Fruit fly (Drosophila melanogaster) whole organism, embryonic: ENCODE measurements around the gene MSAmiP.

Source experiments
- Ada2b ChIP-seq: fragments of 200-800 bp; sonication (Bioruptor generic); IDR thresholded peaks from 2 replicates; pipeline ENCODE4 v1.3.6; 2022; ENCODE audit warnings: missing biosample characterization, missing genetic modification characterization
- Awh ChIP-seq: fragments of 200-800 bp; sonication (Bioruptor generic); IDR thresholded peaks from 2 replicates; pipeline ENCODE4, ENCODE4 v1.3.6; 2022; ENCODE audit warnings: missing biosample characterization, missing genetic modification characterization
- CG1024 ChIP-seq: fragments of 200-800 bp; sonication (Bioruptor generic); IDR thresholded peaks from 2 replicates; pipeline ENCODE4 v1.3.6; 2022; ENCODE audit warnings: missing biosample characterization, missing genetic modification characterization
- CG10565 ChIP-seq: fragments of 200-800 bp; sonication (Bioruptor generic); optimal IDR thresholded peaks from 3 replicates; lab custom pipeline; 2016; ENCODE audit warnings: missing biosample characterization, mild to moderate bottlenecking, missing genetic modification characterization
- CG11085 ChIP-seq: fragments of 200-800 bp; sonication (Bioruptor generic); IDR thresholded peaks from 2 replicates; pipeline ENCODE4 v1.3.6; 2022; ENCODE audit warnings: missing biosample characterization, missing genetic modification characterization
- CG11696 ChIP-seq: fragments of 200-800 bp; sonication (Bioruptor generic); IDR thresholded peaks from 2 replicates; pipeline ENCODE4 v1.3.6; 2022; ENCODE audit warnings: missing biosample characterization, missing genetic modification characterization
- CG12155 ChIP-seq: fragments of 200-800 bp; sonication (Bioruptor generic); optimal IDR thresholded peaks from 3 replicates; lab custom pipeline; 2016; ENCODE audit warnings: missing biosample characterization, missing genetic modification characterization
- CG12219 ChIP-seq: fragments of 200-800 bp; sonication (Bioruptor generic); optimal IDR thresholded peaks from 3 replicates; lab custom pipeline; 2018; ENCODE audit warnings: missing biosample characterization, mild to moderate bottlenecking, missing genetic modification characterization
- CG12659 ChIP-seq: fragments of 200-800 bp; sonication (Bioruptor generic); optimal IDR thresholded peaks from 3 replicates; lab custom pipeline; 2017; ENCODE audit warnings: mild to moderate bottlenecking, missing biosample characterization, missing genetic modification reagents, missing genetic modification characterization
- CG13123 ChIP-seq: fragments of 200-800 bp; sonication (Bioruptor generic); optimal IDR thresholded peaks from 2 replicates; lab custom pipeline; 2016; ENCODE audit warnings: missing biosample characterization, missing genetic modification characterization
- CG13424 ChIP-seq: fragments of 200-800 bp; sonication (Bioruptor generic); optimal IDR thresholded peaks from 2 replicates; lab custom pipeline; 2019; ENCODE audit warnings: missing biosample characterization, mild to moderate bottlenecking, missing genetic modification characterization, moderate library complexity
- CG13775 ChIP-seq: fragments of 200-800 bp; sonication (Bioruptor generic); optimal IDR thresholded peaks from 3 replicates; lab custom pipeline; 2017; ENCODE audit warnings: missing biosample characterization, mild to moderate bottlenecking, missing genetic modification characterization
- CG14965 ChIP-seq: fragments of 200-800 bp; sonication (Bioruptor generic); optimal IDR thresholded peaks from 2 replicates; lab custom pipeline; 2016; ENCODE audit warnings: missing biosample characterization, missing genetic modification characterization, borderline replicate concordance
- CG15269 ChIP-seq: fragments of 200-800 bp; sonication (Bioruptor generic); optimal IDR thresholded peaks from 2 replicates; lab custom pipeline; 2018; ENCODE audit warnings: missing biosample characterization, mild to moderate bottlenecking, missing genetic modification characterization, moderate library complexity
- CG15479 ChIP-seq: fragments of 200-800 bp; sonication (Bioruptor generic); optimal IDR thresholded peaks from 3 replicates; lab custom pipeline; 2019; ENCODE audit warnings: missing biosample characterization, mild to moderate bottlenecking, missing genetic modification characterization, moderate library complexity
- CG16779 ChIP-seq: fragments of 200-800 bp; sonication (Bioruptor generic); IDR thresholded peaks from 2 replicates; pipeline ENCODE4 v1.3.6; 2022; ENCODE audit warnings: missing biosample characterization, missing genetic modification characterization
- CG17359 ChIP-seq: fragments of 200-800 bp; sonication (Bioruptor generic); optimal IDR thresholded peaks from 3 replicates; lab custom pipeline; 2018; ENCODE audit warnings: missing biosample characterization, mild to moderate bottlenecking, missing genetic modification characterization, moderate library complexity
- CG18262 ChIP-seq: fragments of 200-800 bp; optimal IDR thresholded peaks from 3 replicates; lab custom pipeline; 2019; ENCODE audit warnings: missing biosample characterization, mild to moderate bottlenecking, missing genetic modification characterization, moderate library complexity
- CG31365 ChIP-seq: fragments of 200-800 bp; sonication (Bioruptor generic); optimal IDR thresholded peaks from 2 replicates; lab custom pipeline; 2018; ENCODE audit warnings: missing biosample characterization, mild to moderate bottlenecking, missing genetic modification characterization
- CG31388 ChIP-seq: fragments of 200-800 bp; sonication (Bioruptor generic); optimal IDR thresholded peaks from 2 replicates; lab custom pipeline; 2016; ENCODE audit warnings: missing biosample characterization, missing genetic modification characterization
- CG3163 ChIP-seq: fragments of 200-800 bp; sonication (Bioruptor generic); optimal IDR thresholded peaks from 3 replicates; lab custom pipeline; 2016; ENCODE audit warnings: missing biosample characterization, missing genetic modification characterization
- CG3407 ChIP-seq: fragments of 200-800 bp; sonication (Bioruptor generic); optimal IDR thresholded peaks from 2 replicates; lab custom pipeline; 2018; ENCODE audit warnings: missing biosample characterization, mild to moderate bottlenecking, missing genetic modification characterization
- CG3838 ChIP-seq: fragments of 200-800 bp; sonication (Bioruptor generic); optimal IDR thresholded peaks from 3 replicates; lab custom pipeline; 2016; ENCODE audit warnings: missing biosample characterization, missing genetic modification characterization
- CG3847 ChIP-seq: fragments of 200-800 bp; sonication (Bioruptor generic); IDR thresholded peaks from 2 replicates; pipeline ENCODE4 v1.3.6; 2022; ENCODE audit warnings: missing biosample characterization, missing genetic modification characterization
- CG4707 ChIP-seq: fragments of 200-800 bp; sonication (Bioruptor generic); optimal IDR thresholded peaks from 2 replicates; lab custom pipeline; 2018; ENCODE audit warnings: missing biosample characterization, mild to moderate bottlenecking, missing genetic modification characterization, moderate library complexity
- CG6254 ChIP-seq: fragments of 200-800 bp; sonication (Bioruptor generic); optimal IDR thresholded peaks from 3 replicates; lab custom pipeline; 2017; ENCODE audit warnings: mild to moderate bottlenecking, missing biosample characterization, missing genetic modification reagents, missing genetic modification characterization
- CG6813 ChIP-seq: fragments of 200-800 bp; sonication (Bioruptor generic); optimal IDR thresholded peaks from 2 replicates; lab custom pipeline; 2017; ENCODE audit warnings: missing biosample characterization, missing genetic modification characterization, mild to moderate bottlenecking, moderate library complexity, missing genetic modification reagents
- CG7928 ChIP-seq: fragments of 200-800 bp; sonication (Bioruptor generic); optimal IDR thresholded peaks from 2 replicates; lab custom pipeline; 2017; ENCODE audit warnings: missing biosample characterization, mild to moderate bottlenecking, missing genetic modification characterization
- CG9817 ChIP-seq: fragments of 200-800 bp; sonication (Bioruptor generic); optimal IDR thresholded peaks from 2 replicates; lab custom pipeline; 2018; ENCODE audit warnings: missing biosample characterization, mild to moderate bottlenecking, missing genetic modification characterization, moderate library complexity
- Chrac-16 ChIP-seq: fragments of 200-800 bp; sonication (Bioruptor generic); optimal IDR thresholded peaks from 3 replicates; lab custom pipeline; 2016; ENCODE audit warnings: missing biosample characterization, missing genetic modification characterization
- Deaf1 ChIP-seq: fragments of 200-800 bp; optimal IDR thresholded peaks from 3 replicates; lab custom pipeline; 2019; ENCODE audit warnings: missing biosample characterization, mild to moderate bottlenecking, missing genetic modification characterization, moderate library complexity
- Dip2 ChIP-seq: fragments of 200-800 bp; sonication (Bioruptor generic); IDR thresholded peaks from 2 replicates; pipeline ENCODE4 v1.3.6; 2022; ENCODE audit warnings: missing biosample characterization, missing genetic modification characterization
- MESR4 ChIP-seq: fragments of 200-800 bp; sonication (Bioruptor generic); optimal IDR thresholded peaks from 2 replicates; lab custom pipeline; 2018; ENCODE audit warnings: missing biosample characterization, mild to moderate bottlenecking, missing genetic modification characterization, moderate library complexity
- Mad ChIP-seq: fragments of 200-800 bp; sonication (Bioruptor generic); optimal IDR thresholded peaks from 2 replicates; lab custom pipeline; 2016; ENCODE audit warnings: missing biosample characterization, missing genetic modification characterization
- Nf-YA ChIP-seq: fragments of 200-800 bp; sonication (Bioruptor generic); IDR thresholded peaks from 2 replicates; pipeline ENCODE4 v1.3.6; 2022; ENCODE audit warnings: missing biosample characterization, missing genetic modification characterization
- Poxn ChIP-seq: fragments of 200-800 bp; sonication (Bioruptor generic); IDR thresholded peaks from 2 replicates; pipeline ENCODE4 v1.3.6; 2022; ENCODE audit warnings: missing biosample characterization, missing genetic modification characterization
- Spps ChIP-seq: fragments of 200-800 bp; sonication (Bioruptor generic); optimal IDR thresholded peaks from 2 replicates; lab custom pipeline; 2018; ENCODE audit warnings: missing biosample characterization, mild to moderate bottlenecking, missing genetic modification characterization
- Sry-β ChIP-seq: fragments of 200-800 bp; sonication (Bioruptor generic); optimal IDR thresholded peaks from 2 replicates; lab custom pipeline; 2018; ENCODE audit warnings: missing biosample characterization, mild to moderate bottlenecking, missing genetic modification characterization, moderate library complexity
- aop ChIP-seq: fragments of 200-800 bp; sonication (Bioruptor generic); IDR thresholded peaks from 2 replicates; pipeline ENCODE4 v1.3.6; 2022; ENCODE audit warnings: missing biosample characterization, missing genetic modification characterization
- btn ChIP-seq: fragments of 200-800 bp; sonication (Bioruptor generic); optimal IDR thresholded peaks from 2 replicates; lab custom pipeline; 2016; ENCODE audit warnings: missing biosample characterization, missing genetic modification characterization
- cg ChIP-seq: fragments of 200-800 bp; sonication (Bioruptor generic); optimal IDR thresholded peaks from 3 replicates; lab custom pipeline; 2019; ENCODE audit warnings: missing biosample characterization, mild to moderate bottlenecking, missing genetic modification characterization, moderate library complexity
- chn ChIP-seq: fragments of 200-800 bp; sonication (Bioruptor generic); optimal IDR thresholded peaks from 2 replicates; lab custom pipeline; 2016; ENCODE audit warnings: missing biosample characterization, missing genetic modification characterization
- danr ChIP-seq: fragments of 200-800 bp; sonication (Bioruptor generic); IDR thresholded peaks from 2 replicates; pipeline ENCODE4 v1.3.6; 2022; ENCODE audit warnings: missing biosample characterization, missing genetic modification characterization
- gce ChIP-seq: fragments of 200-800 bp; sonication (Bioruptor generic); IDR thresholded peaks from 3 replicates; pipeline ENCODE4 v1.3.6; 2022; ENCODE audit warnings: missing biosample characterization, missing genetic modification characterization
- jumu ChIP-seq: fragments of 200-800 bp; sonication (Bioruptor generic); optimal IDR thresholded peaks from 3 replicates; lab custom pipeline; 2016; ENCODE audit warnings: missing biosample characterization, missing genetic modification characterization
- lilli ChIP-seq: fragments of 200-800 bp; sonication (Bioruptor generic); optimal IDR thresholded peaks from 3 replicates; lab custom pipeline; 2016; ENCODE audit warnings: missing biosample characterization, missing genetic modification characterization
- rib ChIP-seq: fragments of 200-800 bp; sonication (Bioruptor generic); IDR thresholded peaks from 2 replicates; pipeline ENCODE4 v1.3.6; 2022; ENCODE audit warnings: missing biosample characterization, missing genetic modification characterization
- sisA ChIP-seq: fragments of 200-800 bp; sonication (Bioruptor generic); IDR thresholded peaks from 2 replicates; pipeline ENCODE4 v1.3.6; 2022; ENCODE audit warnings: missing biosample characterization, missing genetic modification characterization
- stc ChIP-seq: fragments of 200-800 bp; sonication (Bioruptor generic); IDR thresholded peaks from 2 replicates; pipeline ENCODE4 v1.3.6; 2022; ENCODE audit warnings: missing biosample characterization, missing genetic modification characterization
- wor ChIP-seq: fragments of 200-800 bp; sonication (Bioruptor generic); IDR thresholded peaks from 2 replicates; pipeline ENCODE4 v1.3.6; 2022; ENCODE audit warnings: missing biosample characterization, missing genetic modification characterization
- yki ChIP-seq: fragments of >200 bp; optimal IDR thresholded peaks from 3 replicates; lab custom pipeline; 2018

The MSAmiP gene

dm6 chr3R:16798516-16799040 lies 97.5 kb downstream of the MSAmiP start (continued):
- peak; percentile 80 for TF ChIP-seq CG12219 (GFP tag; lab: Kevin White, UChicago)
- TF ChIP-seq CG15479 (GFP tag; lab: Kevin White, UChicago): no peak
- TF ChIP-seq CG7928: peak; percentile 73
- TF ChIP-seq CG10565 (GFP tag; lab: Kevin White, UChicago): peak; percentile 85
- TF ChIP-seq Mad (GFP tag; lab: Kevin White, UChicago): peak; percentile 92
- peak; percentile 92 for TF ChIP-seq jumu (GFP tag; lab: Kevin White, UChicago)
- TF ChIP-seq CG3838 (GFP tag; lab: Kevin White, UChicago): peak; percentile 72
- TF ChIP-seq CG12659 (GFP tag; lab: Kevin White, UChicago): peak; percentile 85
- TF ChIP-seq Spps (tag; lab: Kevin White, UChicago): peak; percentile 71
- peak; percentile 25 for TF ChIP-seq MESR4 (GFP tag; lab: Kevin White, UChicago)
- TF ChIP-seq lilli: peak; percentile 89
- peak; percentile 90 for TF ChIP-seq CG13775
- peak; percentile 84 for TF ChIP-seq CG4707 (GFP tag; lab: Kevin White, UChicago)
- TF ChIP-seq CG12155 (GFP tag; lab: Kevin White, UChicago): peak; percentile 86
- peak; percentile 97 for TF ChIP-seq CG31365 (tag; lab: Kevin White, UChicago)
- TF ChIP-seq Dip2 (GFP tag; lab: Robert Waterston, UW): peak; percentile 97
- TF ChIP-seq CG31388: peak; percentile 89
- peak; percentile 94 for TF ChIP-seq CG16779 (GFP tag; lab: Robert Waterston, UW)
- peak; percentile 88 for TF ChIP-seq CG13424
- peak; percentile 86 for TF ChIP-seq CG9817
- TF ChIP-seq rib: peak; percentile 47; the same call in 1 of the 2 replicates
- TF ChIP-seq stc (GFP tag; lab: Robert Waterston, UW): peak; percentile 79
- peak; percentile 86 for TF ChIP-seq CG11085 (GFP tag; lab: Robert Waterston, UW)
- peak; percentile 63 for TF ChIP-seq Sry-β (GFP tag; lab: Kevin White, UChicago)
- peak; percentile 88; the same call in 2 of the 3 replicates for TF ChIP-seq gce (GFP tag; lab: Robert Waterston, UW)
- TF ChIP-seq CG6813: peak; percentile 91
- TF ChIP-seq yki (lab: Kevin White, UChicago): no peak
- TF ChIP-seq CG15269 (tag; lab: Kevin White, UChicago): peak; percentile 75
- peak; percentile 72 for TF ChIP-seq CG18262 (tag; lab: Kevin White, UChicago)
- peak; percentile 99 for TF ChIP-seq Awh
- TF ChIP-seq Deaf1: peak; percentile 36
- TF ChIP-seq Ada2b (GFP tag; lab: Robert Waterston, UW): peak; percentile 81
- TF ChIP-seq aop (GFP tag; lab: Robert Waterston, UW): peak; percentile 71; the same call in 1 of the 2 replicates
- peak; percentile 80 for TF ChIP-seq CG6254 (GFP tag; lab: Kevin White, UChicago)
- TF ChIP-seq CG3407: peak; percentile 82
- TF ChIP-seq danr (GFP tag; lab: Robert Waterston, UW): peak; percentile 50; the same call in 1 of the 2 replicates
- TF ChIP-seq CG3847 (GFP tag; lab: Robert Waterston, UW): peak; percentile 76
- peak; percentile 56 for TF ChIP-seq CG11696 (GFP tag; lab: Robert Waterston, UW)
- TF ChIP-seq btn (GFP tag; lab: Kevin White, UChicago): peak; percentile 96
- peak; percentile 86 for TF ChIP-seq Nf-YA (GFP tag; lab: Robert Waterston, UW)
- peak; percentile 93 for TF ChIP-seq sisA (GFP tag; lab: Robert Waterston, UW)
- TF ChIP-seq CG14965 (GFP tag; lab: Kevin White, UChicago): peak; percentile 100
- no peak for TF ChIP-seq Poxn (GFP tag; lab: Robert Waterston, UW)
- TF ChIP-seq CG3163 (GFP tag; lab: Kevin White, UChicago): peak; percentile 83
- peak; percentile 95 for TF ChIP-seq chn (GFP tag; lab: Kevin White, UChicago)
- no peak for TF ChIP-seq cg (GFP tag; lab: Kevin White, UChicago)
- peak; percentile 88 for TF ChIP-seq CG1024
- peak; percentile 66 for TF ChIP-seq CG13123 (GFP tag; lab: Kevin White, UChicago)
- TF ChIP-seq wor (GFP tag; lab: Robert Waterston, UW): peak; percentile 41
- TF ChIP-seq Chrac-16 (GFP tag; lab: Kevin White, UChicago): peak; percentile 95
- peak; percentile 93 for TF ChIP-seq CG17359
